Fruit fly (Drosophila melanogaster): ENCODE results near the gene CG34150.
A peak's percentile ranks its signal among the peaks of the same experiment; 100 is the strongest.

The CG34150 gene

DNA sequence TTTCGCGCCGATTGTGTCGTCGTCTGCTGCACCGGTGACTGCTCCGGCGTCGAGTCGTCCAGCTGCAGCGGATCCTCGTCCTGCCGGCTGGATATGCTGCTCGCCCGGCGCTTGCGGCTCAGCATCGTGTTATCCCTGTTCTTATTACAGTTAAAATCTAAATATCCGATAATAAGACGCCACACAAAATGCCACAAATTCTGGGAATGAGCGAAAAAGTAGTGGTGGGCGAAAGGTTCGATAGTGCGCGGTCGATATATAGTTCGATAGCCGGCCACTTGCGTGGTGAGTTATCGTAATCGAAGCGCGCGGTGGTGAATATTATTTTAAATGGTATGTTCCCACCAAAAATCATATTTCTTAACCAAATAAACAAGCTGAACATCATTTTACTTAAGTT, 9.0 kb upstream of the CG34150 start, which contains the start of gene polybromo (continued):
- TF ChIP-seq CG4707 (GFP tag; optimal IDR thresholded peaks at IDR 0.05) (no peak), tna (GFP tag; IDR thresholded peaks at IDR 0.05; ENCODE audit: partially characterized antibody) (peak; percentile 78), pzg (GFP tag; optimal IDR thresholded peaks at IDR 0.05) (peak; percentile 80), CG5245 (GFP tag; optimal IDR thresholded peaks at IDR 0.05) (no peak), sens-2 (GFP tag; IDR thresholded peaks at IDR 0.05) (no peak), Side (GFP tag; optimal IDR thresholded peaks at IDR 0.05) (no peak), gsb (GFP tag; IDR thresholded peaks at IDR 0.05) (no peak), GATAe (GFP tag; conservative IDR thresholded peaks at IDR 0.05) (no peak), Dp (GFP tag; optimal IDR thresholded peaks at IDR 0.05) (peak; percentile 90), Asciz (GFP tag; optimal IDR thresholded peaks at IDR 0.05) (no peak), CG9932 (GFP tag; IDR thresholded peaks at IDR 0.05) (peak; percentile 36; the same call in 1 of the 2 replicates), CkIIα-i1 (GFP tag; IDR thresholded peaks at IDR 0.05) (no peak), Rx (GFP tag; IDR thresholded peaks at IDR 0.05) (no peak), ab (GFP tag; optimal IDR thresholded peaks at IDR 0.05) (no peak), Ets65A (GFP tag) (no peak), maf-S (GFP tag; optimal IDR thresholded peaks at IDR 0.05) (no peak), vvl (GFP tag; IDR thresholded peaks at IDR 0.05) (peak; percentile 33), croc (GFP tag; conservative IDR thresholded peaks at IDR 0.05) (no peak), CG4730 (GFP tag; IDR thresholded peaks at IDR 0.05) (no peak), lilli (GFP tag; optimal IDR thresholded peaks at IDR 0.05) (peak; percentile 10), lab (GFP tag; optimal IDR thresholded peaks at IDR 0.05) (no peak), CG9215 (GFP tag; IDR thresholded peaks at IDR 0.05) (no peak), twi (tag; optimal IDR thresholded peaks at IDR 0.05) (no peak), CG1792 (GFP tag; optimal IDR thresholded peaks at IDR 0.05) (no peak), cwo (GFP tag; optimal IDR thresholded peaks at IDR 0.05) (no peak), sens (GFP tag) (peak; percentile 49), ap (GFP tag; IDR thresholded peaks at IDR 0.05) (no peak), CG16815 (GFP tag; optimal IDR thresholded peaks at IDR 0.05) (no peak), Sox102F (GFP tag; optimal IDR thresholded peaks at IDR 0.05) (no peak), CG10543 (GFP tag; optimal IDR thresholded peaks at IDR 0.05) (no peak), da (GFP tag; optimal IDR thresholded peaks at IDR 0.05) (no peak), CG31441 (GFP tag; IDR thresholded peaks at IDR 0.05) (no peak), ftz-f1 (GFP tag; optimal IDR thresholded peaks at IDR 0.05) (no peak), ci (GFP tag; IDR thresholded peaks at IDR 0.05) (no peak), CG12219 (GFP tag; optimal IDR thresholded peaks at IDR 0.05) (no peak), CG15073 (GFP tag; optimal IDR thresholded peaks at IDR 0.05) (no peak), CG18599 (GFP tag; optimal IDR thresholded peaks at IDR 0.05) (no peak), Lim3 (GFP tag; IDR thresholded peaks at IDR 0.05) (no peak), Fer2 (tag; optimal IDR thresholded peaks at IDR 0.05) (no peak), MTF-1 (GFP tag; optimal IDR thresholded peaks at IDR 0.05; ENCODE audit: borderline replicate concordance) (no peak), CG10267 (tag; optimal IDR thresholded peaks at IDR 0.05) (peak; percentile 12), sna (GFP tag; IDR thresholded peaks at IDR 0.05; ENCODE audit: partially characterized antibody) (peak; percentile 85), CG7786 (GFP tag; optimal IDR thresholded peaks at IDR 0.05) (no peak), ssp (GFP tag; IDR thresholded peaks at IDR 0.05) (no peak), CG32772 (GFP tag; IDR thresholded peaks at IDR 0.05) (no peak), CG13296 (GFP tag; optimal IDR thresholded peaks at IDR 0.05) (no peak), CG17568 (GFP tag; optimal IDR thresholded peaks at IDR 0.05) (no peak), CG4282 (GFP tag; optimal IDR thresholded peaks at IDR 0.05) (no peak), BEAF-32 (GFP tag; optimal IDR thresholded peaks at IDR 0.05) (peak; percentile 76), gfzf (GFP tag; optimal IDR thresholded peaks at IDR 0.05) (peak; percentile 27), Dad (GFP tag; optimal IDR thresholded peaks at IDR 0.05) (no peak), Pdp1 (GFP tag; optimal IDR thresholded peaks at IDR 0.05) (no peak)

All from whole organism, embryonic.